Fruit fly (Drosophila melanogaster): ENCODE results near the gene Gapvd1.

Gapvd1 gene

dm6 chrX:11338047-11338747, 13.0 kb downstream of the Gapvd1 start (continued):
- no peak for TF ChIP-seq abd-A (tag; optimal IDR thresholded peaks at IDR 0.05)
- peak; percentile 65 for TF ChIP-seq CG13624 (GFP tag; optimal IDR thresholded peaks at IDR 0.05)
- TF ChIP-seq Elba2 (GFP tag; optimal IDR thresholded peaks at IDR 0.05), result no peak
- TF ChIP-seq CG11560 (tag; IDR thresholded peaks at IDR 0.05), result no peak
- peak; percentile 39; the same call in 2 of the 3 replicates for TF ChIP-seq Aef1 (GFP tag; IDR thresholded peaks at IDR 0.05)
- peak; percentile 29 for TF ChIP-seq Atf-2 (GFP tag; optimal IDR thresholded peaks at IDR 0.05)
- TF ChIP-seq salm (tag; optimal IDR thresholded peaks at IDR 0.05), result no peak
- TF ChIP-seq CG6689 (GFP tag; IDR thresholded peaks at IDR 0.05), result peak; percentile 74
- peak; percentile 72 for TF ChIP-seq CG13296 (GFP tag; optimal IDR thresholded peaks at IDR 0.05)
- no peak for TF ChIP-seq sqz (GFP tag; optimal IDR thresholded peaks at IDR 0.05)
- peak; percentile 17 for TF ChIP-seq disco-r (GFP tag; optimal IDR thresholded peaks at IDR 0.05)
- TF ChIP-seq gcm2 (GFP tag; optimal IDR thresholded peaks at IDR 0.05), result no peak
- TF ChIP-seq CG13894 (tag; optimal IDR thresholded peaks at IDR 0.05), result no peak
- no peak for TF ChIP-seq Optix (GFP tag; IDR thresholded peaks at IDR 0.05)
- TF ChIP-seq CG12219 (GFP tag; optimal IDR thresholded peaks at IDR 0.05), result no peak
- TF ChIP-seq Hr51 (GFP tag; optimal IDR thresholded peaks at IDR 0.05), result peak in 1 of 2 experiments; percentile 85
- no peak for TF ChIP-seq stwl (tag; optimal IDR thresholded peaks at IDR 0.05)
- no peak for TF ChIP-seq pros (GFP tag; optimal IDR thresholded peaks at IDR 0.05)
- no peak for TF ChIP-seq slp2 (GFP tag; optimal IDR thresholded peaks at IDR 0.05)
- peak; percentile 65 for TF ChIP-seq CG4328 (GFP tag; optimal IDR thresholded peaks at IDR 0.05)
- TF ChIP-seq CG12942 (GFP tag; optimal IDR thresholded peaks at IDR 0.05), result peak; percentile 52
- peak; percentile 25 for TF ChIP-seq CG15073 (GFP tag; optimal IDR thresholded peaks at IDR 0.05)
- no peak for TF ChIP-seq Hr39 (optimal IDR thresholded peaks at IDR 0.05)
- peak; percentile 86 for TF ChIP-seq CG15269 (tag; optimal IDR thresholded peaks at IDR 0.05)
- TF ChIP-seq CG30431 (GFP tag; optimal IDR thresholded peaks at IDR 0.05), result peak; percentile 38
- TF ChIP-seq CG15011 (GFP tag; optimal IDR thresholded peaks at IDR 0.05), result no peak
- TF ChIP-seq D19B (GFP tag; optimal IDR thresholded peaks at IDR 0.05), result no peak
- TF ChIP-seq CG13123 (GFP tag; optimal IDR thresholded peaks at IDR 0.05), result peak; percentile 8
- TF ChIP-seq CG8089 (GFP tag; optimal IDR thresholded peaks at IDR 0.05), result peak; percentile 46
- TF ChIP-seq run (tag; optimal IDR thresholded peaks at IDR 0.05), result peak; percentile 54
- peak; percentile 12; the same call in 1 of the 3 replicates for TF ChIP-seq CG11093 (GFP tag; IDR thresholded peaks at IDR 0.05)
- no peak for TF ChIP-seq CG9876 (GFP tag; optimal IDR thresholded peaks at IDR 0.05)
- no peak for TF ChIP-seq Vsx1 (GFP tag; optimal IDR thresholded peaks at IDR 0.05)
- TF ChIP-seq CG1832 (GFP tag; optimal IDR thresholded peaks at IDR 0.05), result no peak
- TF ChIP-seq ind (GFP tag; optimal IDR thresholded peaks at IDR 0.05), result peak; percentile 68
- TF ChIP-seq ssp (GFP tag; IDR thresholded peaks at IDR 0.05), result peak; percentile 58
- peak; percentile 74 for TF ChIP-seq Hr3 (GFP tag; optimal IDR thresholded peaks at IDR 0.05)
- peak; percentile 60 for TF ChIP-seq NC2β (GFP tag; optimal IDR thresholded peaks at IDR 0.05)
- peak; percentile 79 for TF ChIP-seq CG17385 (GFP tag; optimal IDR thresholded peaks at IDR 0.05)
- no peak for TF ChIP-seq tna (GFP tag; IDR thresholded peaks at IDR 0.05; ENCODE audit: partially characterized antibody)
- peak; percentile 4 for TF ChIP-seq zen (tag; optimal IDR thresholded peaks at IDR 0.05)
- peak; percentile 17 for TF ChIP-seq CG34376 (GFP tag; optimal IDR thresholded peaks at IDR 0.05)
- TF ChIP-seq C15 (GFP tag; IDR thresholded peaks at IDR 0.05), result no peak
- peak; percentile 42 for TF ChIP-seq dmrt99B (tag; optimal IDR thresholded peaks at IDR 0.05)
- peak; percentile 26 for TF ChIP-seq Sry-δ (GFP tag; optimal IDR thresholded peaks at IDR 0.05)
- TF ChIP-seq CG17912 (GFP tag; optimal IDR thresholded peaks at IDR 0.05), result no peak
- TF ChIP-seq Opbp (GFP tag; IDR thresholded peaks at IDR 0.05; ENCODE audit: partially characterized antibody), result no peak
- peak; percentile 66 for TF ChIP-seq pnt (GFP tag; optimal IDR thresholded peaks at IDR 0.05)
- TF ChIP-seq toy (GFP tag; IDR thresholded peaks at IDR 0.05), result no peak
- 0 out of 4 replicates have a peak, but pooled peaks have one; percentile 6 for TF ChIP-seq Gug (GFP tag; IDR thresholded peaks at IDR 0.05)

Data from whole organism, embryonic.